Worm (Caenorhabditis elegans): ENCODE data around the gene srbc-21.
"Not testable (repeated sequence)": the region's sequence is repeated elsewhere in the genome, so short reads cannot be mapped to it uniquely, and the experiment has no call there.

Gene srbc-21

DNA sequence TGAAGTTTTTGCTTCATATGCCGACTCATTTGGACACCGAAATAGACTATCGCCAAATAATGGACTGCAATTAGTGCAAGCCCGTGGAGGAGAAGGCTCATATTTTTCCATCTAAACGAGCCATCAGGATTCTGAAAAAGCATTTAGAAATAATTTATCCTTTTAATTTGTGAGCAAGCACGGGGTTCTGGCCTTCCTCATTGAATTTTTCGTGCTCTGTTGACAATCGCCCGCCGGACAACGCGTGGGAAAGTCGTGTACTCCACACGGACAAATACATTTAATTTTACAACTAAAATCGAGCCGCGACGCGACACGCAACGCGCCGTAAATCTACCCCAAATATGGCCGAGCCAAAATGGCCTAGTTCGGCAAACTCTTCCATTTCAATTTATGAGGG is 10.9 kb upstream of the srbc-21 start, which contains the start of gene F22F7.12:
F22F7.12 (minus strand) TSS at position 101 of the 400 bp plus-strand sequence.
- not testable (repeated sequence) for TF ChIP-seq jun-1 (tag; optimal IDR thresholded peaks at IDR 0.05); sea-2 (GFP tag; optimal IDR thresholded peaks at IDR 0.05); elt-1 (tag; optimal IDR thresholded peaks at IDR 0.05)

DNA sequence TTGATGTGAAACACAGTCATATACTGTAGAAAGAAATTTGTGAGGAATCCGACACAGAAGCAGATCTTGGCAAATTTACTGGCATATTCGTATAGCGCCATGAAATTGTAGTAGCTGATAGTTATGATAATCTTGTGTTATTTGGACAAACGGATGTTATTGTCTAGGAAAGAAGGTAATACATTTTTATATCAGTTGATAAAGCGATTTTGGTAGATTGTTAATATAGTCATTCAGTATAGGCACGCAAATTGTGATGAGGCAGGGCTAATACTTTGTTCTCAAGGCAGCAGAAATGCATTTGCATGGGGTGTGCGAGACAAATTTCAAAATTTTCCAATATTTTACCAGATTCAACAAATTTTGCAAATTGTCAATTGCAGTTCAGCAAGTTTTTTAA is 9.3 kb upstream of the srbc-21 start, which contains the start of gene str-52:
str-52 (minus strand) TSS at position 101 of the 400 bp plus-strand sequence.
- TF ChIP-seq mml-1 (tag; optimal IDR thresholded peaks at IDR 0.05) (no peak), nhr-67 (tag; optimal IDR thresholded peaks at IDR 0.05) (no peak), ceh-28 (tag; optimal IDR thresholded peaks at IDR 0.05) (no peak), unc-39 (tag; optimal IDR thresholded peaks at IDR 0.05) (no peak), fkh-10 (GFP tag; optimal IDR thresholded peaks at IDR 0.05) (no peak)

DNA sequence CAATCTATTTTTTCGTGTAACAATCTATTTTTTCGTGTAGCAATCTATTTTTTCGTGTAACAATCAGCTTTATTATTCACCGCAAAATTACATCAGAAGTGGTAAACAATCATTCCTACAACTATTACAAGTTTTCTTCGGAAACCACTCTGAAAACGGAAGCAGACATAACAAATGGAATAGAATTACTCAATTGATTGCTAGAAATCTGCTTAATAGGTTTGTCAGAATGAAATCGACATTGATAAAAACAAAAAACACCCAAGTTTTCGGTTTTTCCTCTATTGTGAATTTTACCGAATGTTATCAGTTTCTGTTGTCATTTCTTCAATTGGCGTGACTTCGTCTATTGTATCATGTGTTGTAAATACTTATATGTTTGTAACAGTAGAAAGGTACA is 8.5 kb upstream of the srbc-21 start, which contains the start of gene srbc-20:
srbc-20 (plus strand) TSS at position 301 of the 400 bp plus-strand sequence.
- TF ChIP-seq egl-27 (tag; optimal IDR thresholded peaks at IDR 0.05) (no peak), mml-1 (tag; optimal IDR thresholded peaks at IDR 0.05) (no peak), fkh-10 (GFP tag; optimal IDR thresholded peaks at IDR 0.05) (no peak), fkh-2 (tag; optimal IDR thresholded peaks at IDR 0.05) (no peak), ztf-4 (tag; optimal IDR thresholded peaks at IDR 0.05) (no peak), nhr-28 (tag; optimal IDR thresholded peaks at IDR 0.05) (no peak), nhr-12 (tag; optimal IDR thresholded peaks at IDR 0.05) (no peak), ama-1 (optimal IDR thresholded peaks at IDR 0.05) (no peak), fos-1 (tag; optimal IDR thresholded peaks at IDR 0.05) (no peak), nhr-67 (tag; optimal IDR thresholded peaks at IDR 0.05) (no peak), unc-39 (tag; optimal IDR thresholded peaks at IDR 0.05) (no peak), pha-4 (tag; optimal IDR thresholded peaks at IDR 0.05) (no peak), R02D3.7 (tag; optimal IDR thresholded peaks at IDR 0.05) (no peak), mdl-1 (tag; optimal IDR thresholded peaks at IDR 0.05) (no peak), ceh-9 (tag; optimal IDR thresholded peaks at IDR 0.05) (no peak)

DNA sequence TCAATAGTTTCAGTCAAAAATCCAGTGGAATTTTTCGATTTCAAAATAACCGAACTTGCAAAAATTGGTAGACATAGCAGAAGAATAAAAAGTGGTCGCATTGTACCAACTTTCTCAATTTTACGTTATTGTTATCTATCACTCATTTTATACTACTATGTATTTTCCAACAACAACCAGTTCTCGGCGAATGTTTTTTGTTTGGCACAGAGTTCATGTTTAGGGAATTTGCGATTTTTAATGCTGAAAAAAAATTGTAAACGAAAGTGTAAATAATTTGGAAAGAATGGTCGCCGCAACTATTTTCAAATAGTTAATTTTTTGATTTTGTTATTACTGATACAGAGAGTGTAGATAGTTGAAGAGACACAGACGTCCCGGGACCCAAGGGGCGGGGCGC is 5.9 kb upstream of the srbc-21 start, which contains the start of gene C45H4.21:
C45H4.21 (minus strand) TSS at position 101 of the 400 bp plus-strand sequence.
- TF ChIP-seq ama-1 (optimal IDR thresholded peaks at IDR 0.05) (no peak), nhr-67 (tag; optimal IDR thresholded peaks at IDR 0.05) (no peak), fos-1 (tag; optimal IDR thresholded peaks at IDR 0.05) (no peak), nfya-1 (tag; optimal IDR thresholded peaks at IDR 0.05; ENCODE audit: insufficient read depth) (no peak), ztf-4 (tag; optimal IDR thresholded peaks at IDR 0.05) (no peak), mdl-1 (tag; optimal IDR thresholded peaks at IDR 0.05) (no peak), unc-39 (tag; optimal IDR thresholded peaks at IDR 0.05) (no peak), pha-4 (tag; optimal IDR thresholded peaks at IDR 0.05) (no peak), nhr-76 (tag; optimal IDR thresholded peaks at IDR 0.05) (no peak), elt-1 (tag; optimal IDR thresholded peaks at IDR 0.05) (no peak), nhr-12 (tag; optimal IDR thresholded peaks at IDR 0.05) (no peak), ceh-82 (tag; optimal IDR thresholded peaks at IDR 0.05) (no peak), lsy-12 (tag; optimal IDR thresholded peaks at IDR 0.05) (no peak), unc-62 (GFP tag; optimal IDR thresholded peaks at IDR 0.05) (no peak), nhr-25 (tag; optimal IDR thresholded peaks at IDR 0.05) (no peak), nhr-43 (tag; optimal IDR thresholded peaks at IDR 0.05; ENCODE audit: poor library complexity, severe bottlenecking) (no peak)

DNA sequence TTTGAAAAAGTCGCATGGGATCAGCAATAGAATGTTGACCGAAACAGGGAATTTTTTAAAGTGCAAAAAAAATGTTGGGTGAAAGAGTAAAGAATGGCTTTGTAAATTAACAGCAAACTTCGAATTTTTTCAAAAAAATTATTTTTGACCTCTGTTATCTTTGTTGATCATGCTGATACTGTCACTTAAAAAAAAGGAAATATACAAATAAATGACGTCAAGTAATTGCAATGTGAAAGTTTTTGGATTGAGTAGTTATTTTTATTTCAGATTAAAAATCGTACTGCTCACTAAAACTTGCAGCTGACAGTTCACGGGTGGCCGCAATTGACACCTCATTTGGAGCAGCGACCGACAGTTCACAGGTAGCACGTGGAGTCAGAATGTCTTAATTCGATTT is 4.5 kb upstream of the srbc-21 start, which contains the start of gene C45H4.13:
C45H4.13 (minus strand) TSS at position 101 of the 400 bp plus-strand sequence.
- TF ChIP-seq jun-1 (tag; optimal IDR thresholded peaks at IDR 0.05) = no peak
- TF ChIP-seq unc-39 (tag; optimal IDR thresholded peaks at IDR 0.05) = no peak
- no peak for TF ChIP-seq R02D3.7 (tag; optimal IDR thresholded peaks at IDR 0.05)
- no peak for TF ChIP-seq aly-2 (tag; optimal IDR thresholded peaks at IDR 0.05)
- TF ChIP-seq nhr-76 (tag; optimal IDR thresholded peaks at IDR 0.05) = no peak
- TF ChIP-seq mdl-1 (tag; optimal IDR thresholded peaks at IDR 0.05) = no peak
- no peak for TF ChIP-seq lsy-12 (tag; optimal IDR thresholded peaks at IDR 0.05)
- TF ChIP-seq pqm-1 (tag; optimal IDR thresholded peaks at IDR 0.05) = no peak
- no peak for TF ChIP-seq tbx-2 (tag; optimal IDR thresholded peaks at IDR 0.05)
- TF ChIP-seq nhr-237 (tag; optimal IDR thresholded peaks at IDR 0.05) = no peak

DNA sequence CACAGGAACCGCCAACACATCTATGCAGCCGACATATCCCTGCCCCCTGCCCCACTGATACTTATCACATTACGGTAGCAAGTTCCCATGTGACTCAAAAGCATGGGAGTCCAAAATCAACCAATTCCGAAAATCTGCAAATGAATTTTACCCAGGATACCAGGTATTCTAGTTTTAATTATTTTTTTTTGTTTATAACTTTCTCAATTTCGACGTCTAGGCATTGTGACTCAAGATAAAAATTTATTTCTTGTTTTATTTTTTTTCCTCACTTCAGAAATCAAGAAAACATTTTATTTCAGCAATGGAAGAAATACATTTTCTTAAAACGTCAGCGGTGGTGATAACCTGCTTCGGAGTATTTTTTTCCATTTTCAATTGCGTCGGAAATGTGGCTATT is 3.9 kb upstream of the srbc-21 start, which contains the start of gene srbc-24:
srbc-24 (plus strand) TSS at position 301 of the 400 bp plus-strand sequence.
- TF ChIP-seq ztf-11 (tag; optimal IDR thresholded peaks at IDR 0.05) (no peak), elt-2 (tag; optimal IDR thresholded peaks at IDR 0.05) (no peak), pqm-1 (tag; optimal IDR thresholded peaks at IDR 0.05) (no peak), lin-15B (tag; optimal IDR thresholded peaks at IDR 0.05) (no peak), elt-3 (tag; optimal IDR thresholded peaks at IDR 0.05) (no peak), elt-1 (tag; optimal IDR thresholded peaks at IDR 0.05) (no peak), nfya-1 (tag; optimal IDR thresholded peaks at IDR 0.05; ENCODE audit: insufficient read depth) (no peak), ceh-9 (tag; optimal IDR thresholded peaks at IDR 0.05) (no peak), daf-12 (tag; optimal IDR thresholded peaks at IDR 0.05) (no peak), fkh-10 (GFP tag; optimal IDR thresholded peaks at IDR 0.05) (no peak), nhr-28 (tag; optimal IDR thresholded peaks at IDR 0.05) (no peak), ceh-16 (tag; optimal IDR thresholded peaks at IDR 0.05) (no peak), mdl-1 (tag; optimal IDR thresholded peaks at IDR 0.05) (no peak), hmg-11 (tag; optimal IDR thresholded peaks at IDR 0.05) (no peak)

Data from whole organism, L3 larva.